Fruit fly (Drosophila melanogaster) whole organism, embryonic: ENCODE measurements around the gene Actbeta.

Source experiments
- Adf1 ChIP-seq: fragments of 200-800 bp; sonication (Bioruptor generic); IDR thresholded peaks from 2 replicates; pipeline ENCODE4 v1.3.6; 2022; ENCODE audit warnings: missing biosample characterization, missing genetic modification characterization
- C15 ChIP-seq: fragments of 200-800 bp; sonication (Bioruptor generic); IDR thresholded peaks from 3 replicates; pipeline ENCODE4 v1.3.6; 2022; ENCODE audit warnings: missing biosample characterization, missing genetic modification characterization
- CG1024 ChIP-seq: fragments of 200-800 bp; sonication (Bioruptor generic); IDR thresholded peaks from 2 replicates; pipeline ENCODE4 v1.3.6; 2022; ENCODE audit warnings: missing biosample characterization, missing genetic modification characterization
- CG10267 ChIP-seq: fragments of 200-800 bp; sonication (Bioruptor generic); optimal IDR thresholded peaks from 2 replicates; lab custom pipeline; 2018; ENCODE audit warnings: missing biosample characterization, mild to moderate bottlenecking, missing genetic modification characterization, moderate library complexity
- CG10321 ChIP-seq: fragments of 200-800 bp; sonication (Bioruptor generic); IDR thresholded peaks from 2 replicates; pipeline ENCODE4 v1.3.6; 2022; ENCODE audit warnings: missing biosample characterization, missing genetic modification characterization
- CG11504 ChIP-seq: fragments of 200-800 bp; sonication (Bioruptor generic); optimal IDR thresholded peaks from 3 replicates; lab custom pipeline; 2019; ENCODE audit warnings: missing biosample characterization, mild to moderate bottlenecking, missing genetic modification characterization, moderate library complexity
- CG12942 ChIP-seq: fragments of 200-800 bp; sonication (Bioruptor generic); optimal IDR thresholded peaks from 3 replicates; lab custom pipeline; 2016; ENCODE audit warnings: missing biosample characterization, missing genetic modification characterization
- CG1529 ChIP-seq: fragments of 200-800 bp; sonication (Bioruptor generic); optimal IDR thresholded peaks from 3 replicates; lab custom pipeline; 2018; ENCODE audit warnings: missing biosample characterization, missing genetic modification characterization
- CG17568 ChIP-seq: fragments of 200-800 bp; sonication (Bioruptor generic); optimal IDR thresholded peaks from 2 replicates; lab custom pipeline; 2018; ENCODE audit warnings: missing biosample characterization, mild to moderate bottlenecking, missing genetic modification characterization, moderate library complexity
- CG2712 ChIP-seq: fragments of 200-800 bp; optimal IDR thresholded peaks from 3 replicates; lab custom pipeline; 2019; ENCODE audit warnings: missing biosample characterization, mild to moderate bottlenecking, missing genetic modification characterization, moderate library complexity
- CG31388 ChIP-seq: fragments of 200-800 bp; sonication (Bioruptor generic); optimal IDR thresholded peaks from 2 replicates; lab custom pipeline; 2016; ENCODE audit warnings: missing biosample characterization, missing genetic modification characterization
- CG3281 ChIP-seq: fragments of 200-800 bp; sonication (Bioruptor generic); optimal IDR thresholded peaks from 3 replicates; lab custom pipeline; 2017; ENCODE audit warnings: missing biosample characterization, mild to moderate bottlenecking, missing genetic modification characterization
- CG5180 ChIP-seq: fragments of 200-800 bp; sonication (Bioruptor generic); optimal IDR thresholded peaks from 3 replicates; lab custom pipeline; 2017; ENCODE audit warnings: missing biosample characterization, missing genetic modification characterization, mild to moderate bottlenecking, moderate library complexity, missing genetic modification reagents
- CG8388 ChIP-seq: fragments of 200-800 bp; sonication (Bioruptor generic); optimal IDR thresholded peaks from 2 replicates; lab custom pipeline; 2019; ENCODE audit warnings: missing biosample characterization, mild to moderate bottlenecking, missing genetic modification characterization, moderate library complexity
- CG9609 ChIP-seq: fragments of 200-800 bp; sonication (Bioruptor generic); optimal IDR thresholded peaks from 3 replicates; lab custom pipeline; 2016; ENCODE audit warnings: missing biosample characterization, missing genetic modification characterization
- CG9727 ChIP-seq: fragments of 200-800 bp; sonication (Bioruptor generic); optimal IDR thresholded peaks from 3 replicates; lab custom pipeline; 2017; ENCODE audit warnings: missing biosample characterization, mild to moderate bottlenecking, missing genetic modification characterization
- CG9876 ChIP-seq: fragments of 200-800 bp; sonication (Bioruptor generic); optimal IDR thresholded peaks from 2 replicates; lab custom pipeline; 2016; ENCODE audit warnings: missing biosample characterization, missing genetic modification characterization
- CG9932 ChIP-seq: fragments of 200-800 bp; sonication (Bioruptor generic); IDR thresholded peaks from 2 replicates; pipeline ENCODE4 v1.3.6; 2022; ENCODE audit warnings: missing biosample characterization, missing genetic modification characterization
- CHES-1-like ChIP-seq: fragments of 200-800 bp; sonication (Bioruptor generic); optimal IDR thresholded peaks from 2 replicates; lab custom pipeline; 2016; ENCODE audit warnings: missing biosample characterization, missing genetic modification characterization
- CTCF ChIP-seq: fragments of 200-800 bp; sonication (Bioruptor generic); optimal IDR thresholded peaks from 2 replicates; lab custom pipeline; 2017; ENCODE audit warnings: missing biosample characterization, mild to moderate bottlenecking, missing genetic modification characterization, moderate library complexity
- D ChIP-seq, 2 experiments: fragments of 200-800 bp in 1 of 2; fragments of >200 bp in 1 of 2; sonication (Bioruptor generic) in 1 of 2; optimal IDR thresholded peaks; 2 replicates in 1 of 2; 3 replicates in 1 of 2; lab custom pipeline; 2017; ENCODE audit warnings: mild to moderate bottlenecking in 1 of 2, missing biosample characterization in 1 of 2, missing genetic modification characterization in 1 of 2, missing genetic modification reagents in 1 of 2
- D19A ChIP-seq: fragments of 200-800 bp; optimal IDR thresholded peaks from 3 replicates; lab custom pipeline; 2019; ENCODE audit warnings: missing biosample characterization, mild to moderate bottlenecking, missing genetic modification characterization, moderate library complexity
- Dll ChIP-seq: fragments of 200-800 bp; sonication (Bioruptor generic); IDR thresholded peaks from 4 replicates; pipeline ENCODE4 v1.3.6; 2022; ENCODE audit warnings: missing biosample characterization, missing genetic modification characterization; ENCODE audit not compliant: partially characterized antibody
- Dp ChIP-seq: fragments of 200-800 bp; sonication (Bioruptor generic); optimal IDR thresholded peaks from 2 replicates; lab custom pipeline; 2018; ENCODE audit warnings: missing biosample characterization, mild to moderate bottlenecking, missing genetic modification characterization, moderate library complexity
- E2f2 ChIP-seq: fragments of 200-800 bp; sonication (Bioruptor generic); IDR thresholded peaks from 2 replicates; pipeline ENCODE4 v1.3.6; 2022; ENCODE audit warnings: missing biosample characterization, missing genetic modification characterization
- ERR ChIP-seq: fragments of 200-800 bp; sonication (Bioruptor generic); optimal IDR thresholded peaks from 2 replicates; lab custom pipeline; 2016; ENCODE audit warnings: missing biosample characterization, missing genetic modification characterization
- HLH3B ChIP-seq: fragments of 200-800 bp; sonication (Bioruptor generic); IDR thresholded peaks from 2 replicates; pipeline ENCODE4 v1.3.6; 2022; ENCODE audit warnings: missing biosample characterization, missing genetic modification characterization
- Lpt ChIP-seq: fragments of >200 bp; optimal IDR thresholded peaks from 2 replicates; lab custom pipeline; 2018; ENCODE audit warnings: missing biosample characterization, missing genetic modification characterization
- MBD-R2 ChIP-seq: fragments of 200-800 bp; sonication (Bioruptor generic); IDR thresholded peaks from 2 replicates; pipeline ENCODE4 v1.3.6; 2022; ENCODE audit warnings: missing biosample characterization, missing genetic modification characterization
- Max ChIP-seq: fragments of 200-800 bp; sonication (Bioruptor generic); optimal IDR thresholded peaks from 2 replicates; lab custom pipeline; 2016; ENCODE audit warnings: missing biosample characterization, mild to moderate bottlenecking, missing genetic modification characterization
- Mes4 ChIP-seq: fragments of 200-800 bp; sonication (Bioruptor generic); optimal IDR thresholded peaks from 2 replicates; lab custom pipeline; 2016; ENCODE audit warnings: missing biosample characterization, missing genetic modification characterization
- Ptx1 ChIP-seq: fragments of 200-800 bp; sonication (Bioruptor generic); IDR thresholded peaks from 2 replicates; pipeline ENCODE4 v1.3.6; 2022; ENCODE audit warnings: missing biosample characterization, missing genetic modification characterization
- Xbp1 ChIP-seq: fragments of 200-800 bp; sonication (Bioruptor generic); optimal IDR thresholded peaks from 3 replicates; lab custom pipeline; 2016; ENCODE audit warnings: missing biosample characterization, mild to moderate bottlenecking, missing genetic modification characterization
- Xrp1 ChIP-seq: fragments of 200-800 bp; sonication (Bioruptor generic); IDR thresholded peaks from 2 replicates; pipeline ENCODE4 v1.3.6; 2022; ENCODE audit warnings: missing biosample characterization, missing genetic modification characterization
- abd-A ChIP-seq: fragments of 200-800 bp; sonication (Bioruptor generic); optimal IDR thresholded peaks from 3 replicates; lab custom pipeline; 2019; ENCODE audit warnings: missing biosample characterization, mild to moderate bottlenecking, missing genetic modification characterization, moderate library complexity
- cato ChIP-seq: fragments of 200-800 bp; sonication (Bioruptor generic); optimal IDR thresholded peaks from 2 replicates; lab custom pipeline; 2016; ENCODE audit warnings: missing biosample characterization, missing genetic modification characterization, borderline replicate concordance
- cwo ChIP-seq: fragments of 200-800 bp; sonication (Bioruptor generic); optimal IDR thresholded peaks from 3 replicates; lab custom pipeline; 2017; ENCODE audit warnings: missing biosample characterization, missing genetic modification characterization, mild to moderate bottlenecking, moderate library complexity, missing genetic modification reagents
- danr ChIP-seq: fragments of 200-800 bp; sonication (Bioruptor generic); IDR thresholded peaks from 2 replicates; pipeline ENCODE4 v1.3.6; 2022; ENCODE audit warnings: missing biosample characterization, missing genetic modification characterization
- disco-r ChIP-seq: fragments of 200-800 bp; sonication (Bioruptor generic); optimal IDR thresholded peaks from 2 replicates; lab custom pipeline; 2016; ENCODE audit warnings: missing biosample characterization, missing genetic modification characterization
- dmrt99B ChIP-seq: fragments of 200-800 bp; sonication (Bioruptor generic); optimal IDR thresholded peaks from 2 replicates; lab custom pipeline; 2018; ENCODE audit warnings: missing biosample characterization, mild to moderate bottlenecking, missing genetic modification characterization, moderate library complexity
- fd64A ChIP-seq: fragments of 200-800 bp; sonication (Bioruptor generic); optimal IDR thresholded peaks from 3 replicates; lab custom pipeline; 2018; ENCODE audit warnings: missing biosample characterization, mild to moderate bottlenecking, missing genetic modification characterization
- hb ChIP-seq: fragments of 200-800 bp; sonication (Bioruptor generic); IDR thresholded peaks from 3 replicates; pipeline ENCODE4 v1.3.6; 2022; ENCODE audit warnings: missing biosample characterization, missing genetic modification characterization; ENCODE audit not compliant: partially characterized antibody
- lmd ChIP-seq: fragments of 200-800 bp; sonication (Bioruptor generic); IDR thresholded peaks from 2 replicates; pipeline ENCODE4 v1.3.6; 2022; ENCODE audit warnings: missing biosample characterization, missing genetic modification characterization
- luna ChIP-seq: fragments of 200-800 bp; sonication (Bioruptor generic); optimal IDR thresholded peaks from 2 replicates; lab custom pipeline; 2016; ENCODE audit warnings: missing biosample characterization, missing genetic modification characterization
- maf-S ChIP-seq: fragments of 200-800 bp; sonication (Bioruptor generic); optimal IDR thresholded peaks from 2 replicates; lab custom pipeline; 2016; ENCODE audit warnings: missing biosample characterization, missing genetic modification characterization
- p53 ChIP-seq: fragments of 200-800 bp; sonication (Bioruptor generic); optimal IDR thresholded peaks from 2 replicates; lab custom pipeline; 2016; ENCODE audit warnings: missing biosample characterization, missing genetic modification characterization
- shn ChIP-seq: fragments of 200-800 bp; sonication (Bioruptor generic); optimal IDR thresholded peaks from 3 replicates; lab custom pipeline; 2016; ENCODE audit warnings: missing biosample characterization, missing genetic modification characterization
- slp2 ChIP-seq: fragments of 200-800 bp; sonication (Bioruptor generic); optimal IDR thresholded peaks from 2 replicates; lab custom pipeline; 2016; ENCODE audit warnings: missing biosample characterization, missing genetic modification characterization
- tna ChIP-seq: fragments of 200-800 bp; sonication (Bioruptor generic); IDR thresholded peaks from 2 replicates; pipeline ENCODE4 v1.3.6; 2022; ENCODE audit warnings: missing biosample characterization, missing genetic modification characterization; ENCODE audit not compliant: partially characterized antibody
- ttk ChIP-seq: fragments of 200-800 bp; sonication (Bioruptor generic); IDR thresholded peaks from 2 replicates; pipeline ENCODE4 v2.1.2; 2022; ENCODE audit warnings: missing biosample characterization, missing genetic modification characterization
- wor ChIP-seq: fragments of 200-800 bp; sonication (Bioruptor generic); IDR thresholded peaks from 2 replicates; pipeline ENCODE4 v1.3.6; 2022; ENCODE audit warnings: missing biosample characterization, missing genetic modification characterization

Actbeta gene

DNA sequence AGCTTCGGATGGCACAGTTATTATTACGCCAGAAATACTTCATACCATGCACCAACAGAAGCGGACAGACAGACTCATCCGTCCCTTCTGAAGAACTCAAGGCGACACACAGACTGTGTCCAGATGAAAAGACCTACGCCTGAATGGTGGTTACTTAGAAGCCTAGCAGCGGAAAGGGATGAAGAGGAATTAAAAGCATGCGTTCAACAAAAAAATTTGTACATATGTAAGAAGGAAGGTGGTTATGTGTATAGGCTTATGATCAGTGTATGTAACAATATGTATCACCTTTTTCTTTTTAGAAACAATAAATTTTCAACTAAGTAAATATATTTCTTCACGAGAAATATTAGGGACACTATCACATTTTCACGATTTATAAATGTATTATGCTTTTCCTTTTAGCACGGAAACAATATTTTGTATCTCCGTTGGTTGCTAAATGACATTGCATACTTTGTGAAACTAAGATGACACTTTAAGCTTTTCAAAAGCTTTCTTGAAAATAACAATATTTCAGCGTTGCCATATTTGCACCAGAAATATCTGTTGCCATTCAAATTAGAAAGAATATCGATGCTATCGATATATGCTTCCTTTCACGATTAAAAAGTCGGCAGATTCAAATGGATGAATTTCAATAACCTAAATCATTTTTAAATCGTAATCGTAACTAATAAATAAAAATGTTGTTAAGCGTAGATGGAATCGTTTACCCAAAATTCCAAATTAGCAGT is at the start of gene Actbeta (continued):
- TF ChIP-seq CG9876 (GFP tag; lab: Kevin White, UChicago) (no peak), CHES-1-like (GFP tag; lab: Kevin White, UChicago) (no peak), CG10267 (tag; lab: Kevin White, UChicago) (peak; percentile 16), CG2712 (tag; lab: Kevin White, UChicago) (peak; percentile 4), tna (GFP tag; lab: Robert Waterston, UW) (peak; percentile 85), HLH3B (GFP tag; lab: Robert Waterston, UW) (no peak), Mes4 (GFP tag; lab: Kevin White, UChicago) (no peak), E2f2 (GFP tag; lab: Robert Waterston, UW) (peak; percentile 91), Adf1 (GFP tag; lab: Robert Waterston, UW) (no peak), danr (no peak), shn (GFP tag; lab: Kevin White, UChicago) (no peak), cwo (no peak), D19A (tag; lab: Kevin White, UChicago) (no peak), Max (no peak), Xrp1 (GFP tag; lab: Robert Waterston, UW) (no peak), CTCF (GFP tag; lab: Kevin White, UChicago) (peak; percentile 55), CG31388 (GFP tag; lab: Kevin White, UChicago) (no peak), Lpt (GFP tag; lab: Kevin White, UChicago) (no peak), CG11504 (tag; lab: Kevin White, UChicago) (no peak), p53 (no peak), disco-r (GFP tag; lab: Kevin White, UChicago) (no peak), CG12942 (GFP tag; lab: Kevin White, UChicago) (no peak), hb (GFP tag; lab: Robert Waterston, UW) (peak; percentile 76; the same call in 2 of the 3 replicates), CG1024 (GFP tag; lab: Robert Waterston, UW) (no peak), ERR (no peak), fd64A (GFP tag; lab: Kevin White, UChicago) (no peak), CG9932 (no peak), cato (GFP tag; lab: Kevin White, UChicago) (no peak), abd-A (tag; lab: Kevin White, UChicago) (no peak), CG1529 (no peak), D (optimal IDR thresholded peaks at IDR 0.05; lab: Kevin White, UChicago) (no peak), D (GFP tag; optimal IDR thresholded peaks at IDR 0.05; lab: Kevin White, UChicago) (no peak), C15 (GFP tag; lab: Robert Waterston, UW) (no peak), Xbp1 (GFP tag; lab: Kevin White, UChicago) (no peak), Dll (GFP tag; lab: Robert Waterston, UW) (peak; percentile 91), CG9727 (no peak), CG5180 (no peak), maf-S (GFP tag; lab: Kevin White, UChicago) (no peak), lmd (GFP tag; lab: Robert Waterston, UW) (no peak), CG8388 (no peak), wor (GFP tag; lab: Robert Waterston, UW) (no peak), dmrt99B (no peak), CG17568 (GFP tag; lab: Kevin White, UChicago) (no peak), slp2 (GFP tag; lab: Kevin White, UChicago) (no peak), CG9609 (GFP tag; lab: Kevin White, UChicago) (no peak), luna (GFP tag; lab: Kevin White, UChicago) (no peak), ttk (GFP tag; lab: Robert Waterston, UW) (no peak), CG10321 (GFP tag; lab: Robert Waterston, UW) (no peak), Ptx1 (GFP tag; lab: Robert Waterston, UW) (no peak), MBD-R2 (GFP tag; lab: Robert Waterston, UW) (no peak; the same call in 1 of the 2 replicates), Dp (GFP tag; lab: Kevin White, UChicago) (peak; percentile 86), CG3281 (GFP tag; lab: Kevin White, UChicago) (no peak)
